Worm (Caenorhabditis elegans) whole organism, mixed stage, embryonic: ENCODE results near the gene T05E12.3.

Source experiments
- blmp-1 ChIP-seq: fragments of 150-350 bp; optimal IDR thresholded peaks from 2 replicates; lab custom pipeline; 2014; ENCODE audit warnings: missing biosample characterization, missing genetic modification characterization
- ces-1 ChIP-seq: fragments of 150-350 bp; optimal IDR thresholded peaks from 2 replicates; lab custom pipeline; 2014; ENCODE audit warnings: missing biosample characterization, missing genetic modification reagents, missing genetic modification characterization
- drap-1 ChIP-seq: fragments of 200-800 bp; sonication (Bioruptor generic); optimal IDR thresholded peaks from 3 replicates; lab custom pipeline; 2018; ENCODE audit warnings: mild to moderate bottlenecking, missing genetic modification characterization, missing compliant biosample characterization
- elt-3 ChIP-seq: fragments of 150-350 bp; optimal IDR thresholded peaks from 2 replicates; lab custom pipeline; 2014; ENCODE audit warnings: missing biosample characterization, missing genetic modification characterization
- flh-1 ChIP-seq: fragments of 200-800 bp; sonication (Bioruptor generic); optimal IDR thresholded peaks from 2 replicates; lab custom pipeline; 2018; ENCODE audit warnings: mild to moderate bottlenecking, missing genetic modification characterization, moderate library complexity, missing compliant biosample characterization
- ham-2 ChIP-seq: fragments of 200-800 bp; sonication (Bioruptor generic); optimal IDR thresholded peaks from 2 replicates; lab custom pipeline; 2018; ENCODE audit warnings: mild to moderate bottlenecking, missing genetic modification characterization, missing compliant biosample characterization
- lsy-2 ChIP-seq: fragments of 150-350 bp; optimal IDR thresholded peaks from 2 replicates; lab custom pipeline; 2014; ENCODE audit warnings: missing biosample characterization, missing genetic modification characterization
- mab-5 ChIP-seq: fragments of 150-350 bp; optimal IDR thresholded peaks from 2 replicates; lab custom pipeline; 2014; ENCODE audit warnings: missing biosample characterization, missing genetic modification characterization
- mep-1 ChIP-seq: fragments of 150-350 bp; optimal IDR thresholded peaks from 2 replicates; lab custom pipeline; 2017; ENCODE audit warnings: missing biosample characterization, missing genetic modification reagents, missing genetic modification characterization, inconsistent platforms
- nhr-12 ChIP-seq: fragments of 150-350 bp; optimal IDR thresholded peaks from 2 replicates; lab custom pipeline; 2014; ENCODE audit warnings: missing biosample characterization, missing genetic modification characterization
- unc-39 ChIP-seq: fragments of 150-350 bp; optimal IDR thresholded peaks from 2 replicates; lab custom pipeline; 2014; ENCODE audit warnings: missing biosample characterization, missing genetic modification characterization
- unc-62 ChIP-seq: fragments of 150-350 bp; optimal IDR thresholded peaks from 2 replicates; lab custom pipeline; 2014; ENCODE audit warnings: missing biosample characterization, missing genetic modification reagents, missing genetic modification characterization
- zip-8 ChIP-seq: fragments of 150-350 bp; optimal IDR thresholded peaks from 2 replicates; lab custom pipeline; 2014; ENCODE audit warnings: missing biosample characterization, missing genetic modification characterization

DNA sequence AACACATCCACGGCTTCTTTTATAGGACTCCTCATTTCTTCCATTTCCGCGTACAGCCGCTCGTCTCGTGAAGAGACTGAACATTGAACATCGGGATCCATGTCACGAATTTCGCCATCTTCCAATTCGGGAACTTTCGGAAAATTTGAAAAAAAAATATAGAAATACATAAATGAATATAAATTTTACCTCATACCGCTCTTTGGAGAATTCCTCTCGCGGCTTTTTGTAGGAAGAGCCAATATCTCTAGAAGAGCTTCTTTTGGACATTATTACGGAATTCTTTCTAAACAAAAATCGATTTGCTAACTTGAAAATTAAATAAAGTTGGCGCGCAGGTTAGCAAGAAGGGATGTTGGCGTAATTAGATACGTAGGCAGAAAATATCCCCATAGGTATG lies 4.9 kb upstream of the T05E12.3 start, which contains the start of gene T05E12.9:
- TF ChIP-seq mep-1 (no peak), unc-62 (GFP tag; lab: Kevin White, UChicago) (no peak), ces-1 (GFP tag; lab: Kevin White, UChicago) (no peak), nhr-12 (tag; lab: Kevin White, UChicago) (no peak), drap-1 (GFP tag; lab: Kevin White, UChicago) (no peak), flh-1 (GFP tag; lab: Kevin White, UChicago) (no peak), lsy-2 (tag; lab: Kevin White, UChicago) (no peak), elt-3 (tag; lab: Kevin White, UChicago) (no peak), zip-8 (tag; lab: Kevin White, UChicago) (no peak), blmp-1 (tag; lab: Kevin White, UChicago) (no peak), ham-2 (no peak), unc-39 (tag; lab: Kevin White, UChicago) (no peak), mab-5 (tag; lab: Kevin White, UChicago) (no peak)
